Worm (Caenorhabditis elegans): ENCODE results near the gene srlf-35.

- no peak for TF ChIP-seq ceh-16 (tag; optimal IDR thresholded peaks at IDR 0.05)
- TF ChIP-seq snpc-4 (tag; optimal IDR thresholded peaks at IDR 0.05) = no peak
- TF ChIP-seq egl-27 (tag; optimal IDR thresholded peaks at IDR 0.05) = no peak
- no peak for TF ChIP-seq nhr-10 (tag; optimal IDR thresholded peaks at IDR 0.05)
- TF ChIP-seq aly-2 (tag; optimal IDR thresholded peaks at IDR 0.05) = no peak
- no peak for TF ChIP-seq unc-62 (GFP tag; optimal IDR thresholded peaks at IDR 0.05)
- TF ChIP-seq F13H6.1 (tag; optimal IDR thresholded peaks at IDR 0.05) = no peak
- TF ChIP-seq ama-1 (optimal IDR thresholded peaks at IDR 0.05) = no peak
- TF ChIP-seq ztf-4 (tag; optimal IDR thresholded peaks at IDR 0.05) = no peak
- no peak for TF ChIP-seq unc-55 (GFP tag; optimal IDR thresholded peaks at IDR 0.05)
- TF ChIP-seq zag-1 (tag; optimal IDR thresholded peaks at IDR 0.05) = no peak
- TF ChIP-seq peb-1 (tag; optimal IDR thresholded peaks at IDR 0.05) = no peak
- TF ChIP-seq nhr-77 (tag; optimal IDR thresholded peaks at IDR 0.05) = no peak
- no peak for TF ChIP-seq ceh-82 (tag; optimal IDR thresholded peaks at IDR 0.05)
These were observed 3.3 kb upstream of the srlf-35 start for ce11 chrV:500535-500934.
